Worm (Caenorhabditis elegans) whole organism, early embryonic: ENCODE measurements around the gene C04A2.15.

ENCODE experiments used
- ama-1 ChIP-seq: fragments of 150-350 bp; optimal IDR thresholded peaks from 2 replicates; lab custom pipeline; 2014
- hnd-1 ChIP-seq: sonication (generic microtip); optimal IDR thresholded peaks from 2 replicates; lab custom pipeline; 2016; ENCODE audit warnings: missing genetic modification characterization, missing compliant biosample characterization
- scrt-1 ChIP-seq: fragments of 200-800 bp; sonication (Bioruptor generic); IDR thresholded peaks from 2 replicates; pipeline ENCODE4 v1.3.6; 2022; ENCODE audit warnings: missing genetic modification characterization, missing compliant biosample characterization
- sea-1 ChIP-seq: fragments of 200-800 bp; sonication (Bioruptor generic); conservative IDR thresholded peaks from 2 replicates; pipeline ENCODE4 v1.3.6; 2022; ENCODE audit warnings: missing genetic modification characterization, missing compliant biosample characterization

- no peak for TF ChIP-seq scrt-1 (GFP tag; lab: Robert Waterston, UW)
- no peak for TF ChIP-seq hnd-1 (tag; lab: Kevin White, UChicago)
- no peak for TF ChIP-seq sea-1 (GFP tag; lab: Robert Waterston, UW)
- no peak for TF ChIP-seq ama-1 (lab: Kevin White, UChicago)
Observed at ce11 chrII:6821118-6821517, 30.9 kb upstream of the C04A2.15 start.
